Worm (Caenorhabditis elegans): ENCODE measurements around the gene F56D6.9.

DNA sequence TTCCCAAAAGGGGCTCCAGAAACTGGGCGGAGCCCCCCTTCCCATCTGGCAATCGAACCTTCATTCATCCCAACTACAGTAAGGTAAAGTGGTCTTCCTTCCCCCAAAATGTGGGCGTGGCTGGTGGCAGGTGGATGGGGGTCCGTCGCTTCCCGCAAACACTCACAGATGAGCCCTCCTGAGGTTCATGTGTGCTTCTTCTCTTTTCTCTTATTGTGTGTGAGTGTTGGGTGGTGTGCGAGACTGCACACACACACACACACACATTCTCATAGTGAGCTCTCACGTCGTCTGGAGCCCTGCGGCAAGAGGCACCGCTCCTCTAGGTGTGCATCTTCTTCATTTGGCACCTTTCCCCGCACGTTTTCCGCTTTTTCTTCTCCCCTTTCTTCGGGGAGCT, 37.5 kb upstream of the F56D6.9 start:
- TF ChIP-seq ama-1 (optimal IDR thresholded peaks at IDR 0.05) (no peak), ama-1 (GFP tag; optimal IDR thresholded peaks at IDR 0.05) (no peak), unc-62 (GFP tag; optimal IDR thresholded peaks at IDR 0.05) (no peak)

All from whole organism, young adult.